Worm (Caenorhabditis elegans): ENCODE results near the gene F59E12.3.

DNA sequence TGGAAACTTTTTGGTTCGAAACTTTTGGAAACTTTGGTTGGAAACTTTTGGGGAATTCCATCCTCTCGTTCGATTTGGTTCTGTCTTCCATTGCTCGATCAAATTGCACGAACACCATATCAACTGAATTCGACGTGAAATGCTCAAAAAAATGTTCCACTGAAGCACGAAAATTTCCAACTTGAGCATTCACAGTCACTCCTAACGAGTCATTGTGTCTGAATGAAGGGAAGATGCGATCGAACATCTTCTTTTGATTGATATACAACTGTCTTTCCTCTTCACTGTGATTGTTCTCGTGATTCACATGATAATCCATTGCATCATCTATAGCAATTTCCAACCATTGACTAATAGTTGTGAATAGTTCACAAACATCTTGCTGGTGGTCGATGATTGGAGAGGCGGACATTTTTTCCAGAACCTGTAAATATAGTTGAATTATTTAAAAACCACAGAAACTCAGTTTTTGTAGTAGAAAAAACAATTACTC, 9.8 kb upstream of the F59E12.3 start, which contains the start of gene F59E12.15:
- TF ChIP-seq blmp-1 (tag; optimal IDR thresholded peaks at IDR 0.05) (no peak), nhr-76 (tag; optimal IDR thresholded peaks at IDR 0.05) (no peak), flh-1 (GFP tag; optimal IDR thresholded peaks at IDR 0.05) (no peak), unc-39 (tag; optimal IDR thresholded peaks at IDR 0.05) (no peak), ceh-43 (GFP tag; optimal IDR thresholded peaks at IDR 0.05) (no peak), unc-62 (GFP tag; optimal IDR thresholded peaks at IDR 0.05) (no peak), nhr-237 (tag; optimal IDR thresholded peaks at IDR 0.05) (no peak)
